Worm (Caenorhabditis elegans) whole organism, early embryonic: ENCODE measurements around the gene F41H10.5.

ENCODE experiments used
- B0310.2 ChIP-seq: sonication (generic microtip); optimal IDR thresholded peaks from 2 replicates; lab custom pipeline; 2016; ENCODE audit warnings: mild to moderate bottlenecking, missing genetic modification characterization, missing compliant biosample characterization
- F13C5.2 ChIP-seq: sonication (generic microtip); optimal IDR thresholded peaks from 2 replicates; lab custom pipeline; 2017; ENCODE audit warnings: mild to moderate bottlenecking, missing genetic modification characterization, inconsistent platforms, missing compliant biosample characterization
- ama-1 ChIP-seq: fragments of 150-350 bp; optimal IDR thresholded peaks from 2 replicates; lab custom pipeline; 2014
- ceh-13 ChIP-seq: fragments of 200-800 bp; sonication (Bioruptor generic); optimal IDR thresholded peaks from 2 replicates; lab custom pipeline; 2018; ENCODE audit warnings: mild to moderate bottlenecking, missing genetic modification characterization, missing compliant biosample characterization
- ceh-36 ChIP-seq: sonication (generic microtip); optimal IDR thresholded peaks from 2 replicates; lab custom pipeline; 2016; ENCODE audit warnings: missing genetic modification characterization, inconsistent platforms, missing compliant biosample characterization
- flt-1 ChIP-seq: fragments of 200-800 bp; sonication (Bioruptor generic); IDR thresholded peaks from 2 replicates; pipeline ENCODE4 v1.3.6; 2022; ENCODE audit warnings: missing genetic modification characterization, missing compliant biosample characterization
- hmbx-1 ChIP-seq: sonication (generic microtip); optimal IDR thresholded peaks from 2 replicates; lab custom pipeline; 2016; ENCODE audit warnings: mild to moderate bottlenecking, missing genetic modification characterization, missing compliant biosample characterization
- scrt-1 ChIP-seq: fragments of 200-800 bp; sonication (Bioruptor generic); IDR thresholded peaks from 2 replicates; pipeline ENCODE4 v1.3.6; 2022; ENCODE audit warnings: missing genetic modification characterization, missing compliant biosample characterization
- sea-1 ChIP-seq: fragments of 200-800 bp; sonication (Bioruptor generic); conservative IDR thresholded peaks from 2 replicates; pipeline ENCODE4 v1.3.6; 2022; ENCODE audit warnings: missing genetic modification characterization, missing compliant biosample characterization
- tbx-37 ChIP-seq: fragments of 200-800 bp; sonication (Bioruptor generic); conservative IDR thresholded peaks from 2 replicates; pipeline ENCODE4 v1.3.6; 2022; ENCODE audit warnings: missing genetic modification reagents, missing genetic modification characterization, missing compliant biosample characterization
- tra-4 ChIP-seq: sonication (generic microtip); optimal IDR thresholded peaks from 2 replicates; lab custom pipeline; 2017; ENCODE audit warnings: missing genetic modification characterization, missing compliant biosample characterization

- TF ChIP-seq ama-1 (lab: Kevin White, UChicago), result no peak
- TF ChIP-seq B0310.2 (tag; lab: Kevin White, UChicago), result no peak
- no peak for TF ChIP-seq scrt-1 (GFP tag; lab: Robert Waterston, UW)
- TF ChIP-seq ceh-36 (tag; lab: Kevin White, UChicago), result no peak
- TF ChIP-seq tbx-37 (GFP tag; lab: Robert Waterston, UW), result no peak
- no peak for TF ChIP-seq flt-1
- TF ChIP-seq sea-1 (GFP tag; lab: Robert Waterston, UW), result no peak
- TF ChIP-seq F13C5.2 (tag; lab: Kevin White, UChicago), result no peak
- TF ChIP-seq tra-4 (tag; lab: Kevin White, UChicago), result no peak
- TF ChIP-seq hmbx-1 (tag; lab: Kevin White, UChicago), result no peak
- no peak for TF ChIP-seq ceh-13 (GFP tag; lab: Kevin White, UChicago)
These were observed 8.7 kb downstream of the F41H10.5 start, which contains the start of gene F41H10.3 for ce11 chrIV:5369414-5369813.
